Fruit fly (Drosophila melanogaster) whole organism, embryonic: Measurements from ENCODE around the gene HDAC4.

ENCODE experiments used
- B-H2 ChIP-seq: fragments of 200-800 bp; sonication (Bioruptor generic); optimal IDR thresholded peaks from 2 replicates; lab custom pipeline; 2018; ENCODE audit warnings: missing biosample characterization, mild to moderate bottlenecking, missing genetic modification characterization
- BtbVII ChIP-seq: fragments of 200-800 bp; sonication (Bioruptor generic); optimal IDR thresholded peaks from 3 replicates; lab custom pipeline; 2017; ENCODE audit warnings: missing biosample characterization, mild to moderate bottlenecking, missing genetic modification characterization
- CG10321 ChIP-seq: fragments of 200-800 bp; sonication (Bioruptor generic); IDR thresholded peaks from 2 replicates; pipeline ENCODE4 v1.3.6; 2022; ENCODE audit warnings: missing biosample characterization, missing genetic modification characterization
- CG10543 ChIP-seq: fragments of 200-800 bp; sonication (Bioruptor generic); optimal IDR thresholded peaks from 3 replicates; lab custom pipeline; 2017; ENCODE audit warnings: missing biosample characterization, mild to moderate bottlenecking, missing genetic modification characterization, moderate library complexity
- CG11560 ChIP-seq: fragments of 200-800 bp; sonication (Bioruptor generic); IDR thresholded peaks from 3 replicates; pipeline ENCODE4 v1.3.6; 2022; ENCODE audit warnings: missing biosample characterization, missing genetic modification characterization
- CG12769 ChIP-seq: fragments of 200-800 bp; sonication (Bioruptor generic); optimal IDR thresholded peaks from 2 replicates; lab custom pipeline; 2019; ENCODE audit warnings: missing biosample characterization, mild to moderate bottlenecking, missing genetic modification characterization, moderate library complexity
- CG14050 ChIP-seq: fragments of 200-800 bp; sonication (Bioruptor generic); IDR thresholded peaks from 3 replicates; pipeline ENCODE4 v1.3.6; 2022; ENCODE audit warnings: missing biosample characterization, missing genetic modification characterization
- CG1602 ChIP-seq: fragments of 200-800 bp; sonication (Bioruptor generic); optimal IDR thresholded peaks from 3 replicates; lab custom pipeline; 2016; ENCODE audit warnings: missing biosample characterization, missing genetic modification characterization
- CG1603 ChIP-seq: fragments of 200-800 bp; sonication (Bioruptor generic); optimal IDR thresholded peaks from 2 replicates; lab custom pipeline; 2019; ENCODE audit warnings: missing biosample characterization, mild to moderate bottlenecking, missing genetic modification characterization, moderate library complexity
- CG18011 ChIP-seq: fragments of 200-800 bp; sonication (Bioruptor generic); optimal IDR thresholded peaks from 2 replicates; lab custom pipeline; 2017; ENCODE audit warnings: missing biosample characterization, missing genetic modification characterization, mild to moderate bottlenecking, moderate library complexity, missing genotype
- CG1832 ChIP-seq: fragments of 200-800 bp; sonication (Bioruptor generic); optimal IDR thresholded peaks from 2 replicates; lab custom pipeline; 2017; ENCODE audit warnings: missing biosample characterization, mild to moderate bottlenecking, missing genetic modification characterization, inconsistent platforms
- CG31388 ChIP-seq: fragments of 200-800 bp; sonication (Bioruptor generic); optimal IDR thresholded peaks from 2 replicates; lab custom pipeline; 2016; ENCODE audit warnings: missing biosample characterization, missing genetic modification characterization
- CG33213 ChIP-seq: fragments of 200-800 bp; sonication (Bioruptor generic); optimal IDR thresholded peaks from 3 replicates; lab custom pipeline; 2016; ENCODE audit warnings: missing biosample characterization, missing genetic modification characterization
- CG33557 ChIP-seq: fragments of 200-800 bp; sonication (Bioruptor generic); optimal IDR thresholded peaks from 2 replicates; lab custom pipeline; 2019; ENCODE audit warnings: missing biosample characterization, mild to moderate bottlenecking, missing genetic modification characterization, moderate library complexity
- CG3726 ChIP-seq: fragments of 200-800 bp; sonication (Bioruptor generic); IDR thresholded peaks from 3 replicates; pipeline ENCODE4, ENCODE4 v1.3.6; 2022; ENCODE audit warnings: missing biosample characterization, missing genetic modification characterization
- CG3995 ChIP-seq: fragments of 200-800 bp; sonication (Bioruptor generic); optimal IDR thresholded peaks from 3 replicates; lab custom pipeline; 2016; ENCODE audit warnings: missing biosample characterization, missing genetic modification characterization
- CG4328 ChIP-seq: fragments of 200-800 bp; sonication (Bioruptor generic); optimal IDR thresholded peaks from 3 replicates; lab custom pipeline; 2017; ENCODE audit warnings: missing biosample characterization, missing genetic modification reagents, missing genetic modification characterization
- CG5245 ChIP-seq: fragments of 200-800 bp; sonication (Bioruptor generic); optimal IDR thresholded peaks from 3 replicates; lab custom pipeline; 2016; ENCODE audit warnings: missing biosample characterization, missing genetic modification characterization
- CG6175 ChIP-seq: fragments of 200-800 bp; sonication (Bioruptor generic); IDR thresholded peaks from 3 replicates; pipeline ENCODE4 v1.3.6; 2022; ENCODE audit warnings: missing biosample characterization, missing genetic modification characterization
- CG6254 ChIP-seq: fragments of 200-800 bp; sonication (Bioruptor generic); optimal IDR thresholded peaks from 3 replicates; lab custom pipeline; 2017; ENCODE audit warnings: mild to moderate bottlenecking, missing biosample characterization, missing genetic modification reagents, missing genetic modification characterization
- CG8765 ChIP-seq: fragments of 200-800 bp; sonication (Bioruptor generic); IDR thresholded peaks from 2 replicates; pipeline ENCODE4 v1.3.6; 2022; ENCODE audit warnings: missing biosample characterization, missing genetic modification characterization
- CG9215 ChIP-seq: fragments of 200-800 bp; sonication (Bioruptor generic); IDR thresholded peaks from 2 replicates; pipeline ENCODE4 v1.3.6; 2022; ENCODE audit warnings: missing biosample characterization, missing genetic modification characterization
- CG9817 ChIP-seq: fragments of 200-800 bp; sonication (Bioruptor generic); optimal IDR thresholded peaks from 2 replicates; lab custom pipeline; 2018; ENCODE audit warnings: missing biosample characterization, mild to moderate bottlenecking, missing genetic modification characterization, moderate library complexity
- Dp ChIP-seq: fragments of 200-800 bp; sonication (Bioruptor generic); optimal IDR thresholded peaks from 2 replicates; lab custom pipeline; 2018; ENCODE audit warnings: missing biosample characterization, mild to moderate bottlenecking, missing genetic modification characterization, moderate library complexity
- HLHmδ ChIP-seq: fragments of 200-800 bp; sonication (Bioruptor generic); optimal IDR thresholded peaks from 2 replicates; lab custom pipeline; 2018; ENCODE audit warnings: missing biosample characterization, mild to moderate bottlenecking, missing genetic modification characterization, moderate library complexity
- Hr51 ChIP-seq, 2 experiments: fragments of 200-800 bp; sonication (Bioruptor generic); optimal IDR thresholded peaks; 2 replicates in 1 of 2; 3 replicates in 1 of 2; lab custom pipeline; 2016 to 2018; ENCODE audit warnings: missing biosample characterization in 2 of 2, missing genetic modification characterization in 2 of 2, mild to moderate bottlenecking in 1 of 2, moderate library complexity in 1 of 2
- Med ChIP-seq: fragments of 200-800 bp; sonication (Bioruptor generic); peaks from one replicate; lab custom pipeline; 2016; ENCODE audit warnings: missing biosample characterization, missing genetic modification characterization, mild to moderate bottlenecking, inconsistent platforms, moderate library complexity
- NFAT ChIP-seq: fragments of 200-800 bp; sonication (Bioruptor generic); IDR thresholded peaks from 2 replicates; pipeline ENCODE4 v1.3.6; 2022; ENCODE audit warnings: missing biosample characterization, missing genetic modification characterization
- Ptx1 ChIP-seq: fragments of 200-800 bp; sonication (Bioruptor generic); IDR thresholded peaks from 2 replicates; pipeline ENCODE4 v1.3.6; 2022; ENCODE audit warnings: missing biosample characterization, missing genetic modification characterization
- Ravus ChIP-seq: fragments of 200-800 bp; sonication (Bioruptor generic); IDR thresholded peaks from 2 replicates; pipeline ENCODE4 v1.3.6; 2022; ENCODE audit warnings: missing biosample characterization, missing genetic modification characterization
- Rfx ChIP-seq: fragments of 200-800 bp; sonication (Bioruptor generic); IDR thresholded peaks from 2 replicates; pipeline ENCODE4 v1.3.6; 2022; ENCODE audit warnings: missing biosample characterization, missing genetic modification characterization
- Six4 ChIP-seq: fragments of 200-800 bp; sonication (Bioruptor generic); optimal IDR thresholded peaks from 2 replicates; lab custom pipeline; 2016; ENCODE audit warnings: missing biosample characterization, missing genetic modification characterization
- Sox102F ChIP-seq: fragments of 200-800 bp; sonication (Bioruptor generic); optimal IDR thresholded peaks from 2 replicates; lab custom pipeline; 2018; ENCODE audit warnings: missing biosample characterization, mild to moderate bottlenecking, missing genetic modification characterization, moderate library complexity
- YL-1 ChIP-seq: fragments of 200-800 bp; sonication (Bioruptor generic); optimal IDR thresholded peaks from 3 replicates; lab custom pipeline; 2017; ENCODE audit warnings: missing biosample characterization, mild to moderate bottlenecking, missing genetic modification characterization
- ab ChIP-seq: fragments of 200-800 bp; sonication (Bioruptor generic); optimal IDR thresholded peaks from 2 replicates; lab custom pipeline; 2016; ENCODE audit warnings: missing biosample characterization, missing genetic modification characterization
- danr ChIP-seq: fragments of 200-800 bp; sonication (Bioruptor generic); IDR thresholded peaks from 2 replicates; pipeline ENCODE4 v1.3.6; 2022; ENCODE audit warnings: missing biosample characterization, missing genetic modification characterization
- fd3F ChIP-seq: fragments of 200-800 bp; sonication (Bioruptor generic); optimal IDR thresholded peaks from 2 replicates; lab custom pipeline; 2018; ENCODE audit warnings: missing biosample characterization, mild to moderate bottlenecking, missing genetic modification characterization, moderate library complexity
- gce ChIP-seq: fragments of 200-800 bp; sonication (Bioruptor generic); IDR thresholded peaks from 3 replicates; pipeline ENCODE4 v1.3.6; 2022; ENCODE audit warnings: missing biosample characterization, missing genetic modification characterization
- lilli ChIP-seq: fragments of 200-800 bp; sonication (Bioruptor generic); optimal IDR thresholded peaks from 3 replicates; lab custom pipeline; 2016; ENCODE audit warnings: missing biosample characterization, missing genetic modification characterization
- peb ChIP-seq: fragments of 200-800 bp; sonication (Bioruptor generic); IDR thresholded peaks from 2 replicates; pipeline ENCODE4 v1.3.6; 2022; ENCODE audit warnings: missing biosample characterization, missing genetic modification characterization
- pho ChIP-seq: fragments of 200-800 bp; sonication (Bioruptor generic); optimal IDR thresholded peaks from 2 replicates; lab custom pipeline; 2016; ENCODE audit warnings: missing biosample characterization, missing genetic modification characterization
- repo ChIP-seq: fragments of 200-800 bp; sonication (Bioruptor generic); optimal IDR thresholded peaks from 2 replicates; lab custom pipeline; 2016; ENCODE audit warnings: missing biosample characterization, missing genetic modification characterization
- run ChIP-seq: fragments of 200-800 bp; sonication (Bioruptor generic); optimal IDR thresholded peaks from 3 replicates; lab custom pipeline; 2018; ENCODE audit warnings: missing biosample characterization, mild to moderate bottlenecking, missing genetic modification characterization
- sens ChIP-seq: fragments of 200-800 bp; sonication (Bioruptor generic); peaks from one replicate; lab custom pipeline; 2016; ENCODE audit warnings: missing biosample characterization, missing genetic modification characterization
- toy ChIP-seq: fragments of 200-800 bp; sonication (Bioruptor generic); IDR thresholded peaks from 2 replicates; pipeline ENCODE4 v1.3.6; 2022; ENCODE audit warnings: missing biosample characterization, missing genetic modification characterization
- tup ChIP-seq: fragments of 200-800 bp; sonication (Bioruptor generic); optimal IDR thresholded peaks from 2 replicates; lab custom pipeline; 2016; ENCODE audit warnings: missing biosample characterization, mild to moderate bottlenecking, missing genetic modification characterization, moderate library complexity
- vnd ChIP-seq: fragments of 200-800 bp; sonication (Bioruptor generic); IDR thresholded peaks from 3 replicates; pipeline ENCODE4 v1.3.6; 2022; ENCODE audit warnings: missing biosample characterization, missing genetic modification characterization; ENCODE audit not compliant: partially characterized antibody
- zen ChIP-seq: fragments of 200-800 bp; sonication (Bioruptor generic); optimal IDR thresholded peaks from 3 replicates; lab custom pipeline; 2018; ENCODE audit warnings: missing biosample characterization, mild to moderate bottlenecking, missing genetic modification characterization, moderate library complexity
- zfh1 ChIP-seq: fragments of 200-800 bp; sonication (Bioruptor generic); IDR thresholded peaks from 3 replicates; pipeline ENCODE4 v1.3.6; 2022; ENCODE audit warnings: missing biosample characterization, missing genetic modification characterization

HDAC4 gene

dm6 chrX:13275139-13275538 is 10.3 kb downstream of the HDAC4 start (continued):
- TF ChIP-seq Six4 (GFP tag; lab: Kevin White, UChicago) (peak; percentile 33), HLHmδ (GFP tag; lab: Kevin White, UChicago) (no peak), Med (GFP tag; lab: Kevin White, UChicago) (peak; percentile 37), run (tag; lab: Kevin White, UChicago) (peak; percentile 19), Sox102F (GFP tag; lab: Kevin White, UChicago) (peak; percentile 59), CG6175 (GFP tag; lab: Robert Waterston, UW) (no peak), CG9817 (peak; percentile 35)

DNA sequence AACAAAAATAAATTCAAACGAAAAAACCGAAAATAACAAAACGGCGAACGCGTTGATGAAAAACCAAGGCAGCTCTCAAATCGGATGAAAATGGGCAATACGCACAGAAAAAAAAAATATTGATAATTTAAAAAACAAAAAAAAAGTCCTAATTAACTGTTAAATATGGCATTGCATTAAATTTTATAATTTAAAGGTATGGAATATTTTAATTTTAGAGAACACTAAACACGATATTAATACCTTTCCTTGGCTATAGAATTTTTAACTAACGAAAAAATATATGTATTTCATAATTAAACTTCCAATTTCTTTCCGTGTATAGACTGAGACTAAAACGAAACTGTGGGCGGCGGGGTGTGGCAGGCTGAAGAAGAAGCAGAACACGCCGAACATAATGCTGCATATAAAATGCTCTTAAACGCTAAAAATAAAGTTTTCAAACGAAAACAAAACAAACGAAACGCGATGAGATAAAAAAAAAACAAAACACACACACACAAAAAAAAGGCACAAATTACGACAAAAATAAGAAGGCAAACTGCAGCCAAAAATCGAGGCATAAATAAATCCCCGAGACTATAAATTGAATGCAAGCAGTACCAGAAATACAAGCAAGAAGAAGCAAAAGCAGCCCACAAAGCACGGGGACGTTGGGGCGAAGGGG is 10.9 kb downstream of the HDAC4 start:
- TF ChIP-seq CG18011, result no peak
- TF ChIP-seq CG8765 (GFP tag; lab: Robert Waterston, UW), result no peak
- TF ChIP-seq CG6254 (GFP tag; lab: Kevin White, UChicago), result peak; percentile 25
- TF ChIP-seq ab, result no peak
- no peak for TF ChIP-seq CG10321 (GFP tag; lab: Robert Waterston, UW)
- no peak for TF ChIP-seq zen (tag; lab: Kevin White, UChicago)
- TF ChIP-seq NFAT (GFP tag; lab: Robert Waterston, UW), result no peak
- TF ChIP-seq CG1603, result no peak
- peak; percentile 40 for TF ChIP-seq CG9215 (GFP tag; lab: Robert Waterston, UW)
- TF ChIP-seq CG33213 (GFP tag; lab: Kevin White, UChicago), result no peak
- no peak for TF ChIP-seq danr
- TF ChIP-seq BtbVII (GFP tag; lab: Kevin White, UChicago), result peak; percentile 36
- TF ChIP-seq B-H2, result no peak
- no peak for TF ChIP-seq repo
- TF ChIP-seq zfh1 (GFP tag; lab: Robert Waterston, UW), result no peak
- no peak for TF ChIP-seq CG10543
- no peak for TF ChIP-seq CG5245
- TF ChIP-seq CG14050 (GFP tag; lab: Robert Waterston, UW), result no peak
- peak; percentile 49 for TF ChIP-seq CG1602 (GFP tag; lab: Kevin White, UChicago)
- no peak for TF ChIP-seq CG31388 (GFP tag; lab: Kevin White, UChicago)
- no peak for TF ChIP-seq CG1832 (GFP tag; lab: Kevin White, UChicago)
- peak; percentile 32 for TF ChIP-seq fd3F
- peak; percentile 63 for TF ChIP-seq Ptx1 (GFP tag; lab: Robert Waterston, UW)
- peak; percentile 35 for TF ChIP-seq Six4 (GFP tag; lab: Kevin White, UChicago)
- TF ChIP-seq toy (GFP tag; lab: Robert Waterston, UW), result peak; percentile 52; the same call in 1 of the 2 replicates
- no peak for TF ChIP-seq tup
- TF ChIP-seq CG3726 (GFP tag; lab: Robert Waterston, UW), result 0 out of 3 replicates have a peak, but pooled peaks have one; percentile 39
- no peak for TF ChIP-seq Dp (GFP tag; lab: Kevin White, UChicago)
- TF ChIP-seq pho (GFP tag; lab: Kevin White, UChicago), result no peak
- TF ChIP-seq Rfx (GFP tag; lab: Robert Waterston, UW), result no peak; the same call in 1 of the 2 replicates
- TF ChIP-seq peb (GFP tag; lab: Robert Waterston, UW), result no peak
- peak in 1 of 2 experiments; percentile 79 for TF ChIP-seq Hr51 (GFP tag; optimal IDR thresholded peaks at IDR 0.05; lab: Kevin White, UChicago)
- no peak for TF ChIP-seq lilli (GFP tag; lab: Kevin White, UChicago)
- TF ChIP-seq CG33557 (GFP tag; lab: Kevin White, UChicago), result no peak
- TF ChIP-seq CG4328 (GFP tag; lab: Kevin White, UChicago), result peak; percentile 23
- TF ChIP-seq gce (GFP tag; lab: Robert Waterston, UW), result no peak
- TF ChIP-seq CG11560 (tag; lab: Robert Waterston, UW), result peak; percentile 21; the same call in 1 of the 3 replicates
- TF ChIP-seq sens (GFP tag; lab: Kevin White, UChicago), result peak; percentile 91
- no peak for TF ChIP-seq YL-1 (GFP tag; lab: Kevin White, UChicago)
- no peak for TF ChIP-seq CG12769 (tag; lab: Kevin White, UChicago)
- TF ChIP-seq CG3995, result no peak
- no peak for TF ChIP-seq Ravus (GFP tag; lab: Robert Waterston, UW)
- TF ChIP-seq vnd (GFP tag; lab: Robert Waterston, UW), result no peak
